Fruit fly (Drosophila melanogaster): ENCODE measurements around the gene CG9921.

CG9921 gene

DNA sequence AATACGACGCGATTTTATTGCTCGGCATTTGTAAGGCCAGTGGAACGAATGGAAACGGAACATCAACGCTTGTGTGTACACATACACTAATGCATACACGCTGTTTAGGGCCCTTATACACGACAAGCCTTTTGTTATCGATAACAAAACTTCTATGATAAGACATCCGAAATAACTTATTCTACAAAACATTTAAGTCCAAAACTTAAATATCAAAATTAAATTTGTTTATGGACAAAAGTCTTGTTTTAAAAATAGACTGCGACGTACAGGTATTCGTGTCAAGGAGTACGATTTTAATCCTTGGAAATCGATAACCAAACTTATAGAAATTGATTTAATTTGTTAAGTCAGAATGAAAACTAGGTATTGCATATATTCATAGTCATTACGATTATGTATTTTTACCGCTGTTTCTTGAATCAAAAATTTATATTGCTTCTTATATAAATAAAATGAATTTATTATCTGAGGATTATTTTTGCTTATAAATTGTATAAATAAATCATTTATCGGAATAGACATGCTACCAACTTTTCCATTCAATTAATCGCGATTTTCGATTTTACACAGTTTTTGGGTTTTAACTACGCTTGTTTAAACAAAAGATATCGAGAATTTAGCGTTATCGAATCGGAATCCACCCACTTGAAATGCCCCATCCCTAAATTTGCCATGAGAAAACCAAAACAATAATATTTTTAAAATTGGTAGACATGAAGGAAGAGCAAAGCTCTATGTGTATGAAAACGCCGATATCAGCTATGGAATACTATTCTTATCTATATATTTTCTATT is 20.1 kb downstream of the CG9921 start, which contains the start of the genes CG9915 and SWIP (continued):
- peak; percentile 30 for TF ChIP-seq BEAF-32 (GFP tag; optimal IDR thresholded peaks at IDR 0.05)
- TF ChIP-seq CG6791 (GFP tag; IDR thresholded peaks at IDR 0.05; ENCODE audit: partially characterized antibody) = peak; percentile 74
- no peak for TF ChIP-seq CG6689 (GFP tag; IDR thresholded peaks at IDR 0.05)
- TF ChIP-seq CG12659 (GFP tag; optimal IDR thresholded peaks at IDR 0.05) = peak; percentile 44
- no peak for TF ChIP-seq Hr78 (GFP tag; optimal IDR thresholded peaks at IDR 0.05)
- TF ChIP-seq CG31441 (GFP tag; IDR thresholded peaks at IDR 0.05) = 0 out of 2 replicates have a peak, but pooled peaks have one; percentile 14
- peak; percentile 19 for TF ChIP-seq CG15514 (GFP tag; optimal IDR thresholded peaks at IDR 0.05)
- TF ChIP-seq CG15479 (GFP tag; optimal IDR thresholded peaks at IDR 0.05) = no peak
- TF ChIP-seq Hr3 (GFP tag; optimal IDR thresholded peaks at IDR 0.05) = no peak
- no peak for TF ChIP-seq CG10147 (GFP tag; optimal IDR thresholded peaks at IDR 0.05)
- no peak for TF ChIP-seq Awh (GFP tag; IDR thresholded peaks at IDR 0.05)
- TF ChIP-seq row (GFP tag; IDR thresholded peaks at IDR 0.05) = peak; percentile 62; the same call in 2 of the 3 replicates
- TF ChIP-seq Max (GFP tag; optimal IDR thresholded peaks at IDR 0.05) = peak; percentile 21
- no peak for TF ChIP-seq ewg (GFP tag; optimal IDR thresholded peaks at IDR 0.05)
- TF ChIP-seq CG8290 (GFP tag; optimal IDR thresholded peaks at IDR 0.05) = peak; percentile 50
- peak in 1 of 2 experiments; percentile 47 for TF ChIP-seq CG8290 (tag; optimal IDR thresholded peaks at IDR 0.05)
- peak; percentile 77 for TF ChIP-seq nerfin-2 (GFP tag; IDR thresholded peaks at IDR 0.05; ENCODE audit: partially characterized antibody)
- no peak for TF ChIP-seq NK7.1 (GFP tag; optimal IDR thresholded peaks at IDR 0.05)
- peak; percentile 41 for TF ChIP-seq CoRest (tag; optimal IDR thresholded peaks at IDR 0.05)
- TF ChIP-seq grn (GFP tag; optimal IDR thresholded peaks at IDR 0.05) = no peak
- TF ChIP-seq CG30431 (GFP tag; optimal IDR thresholded peaks at IDR 0.05) = no peak
- TF ChIP-seq gfzf (GFP tag; optimal IDR thresholded peaks at IDR 0.05) = no peak
- peak; percentile 16 for TF ChIP-seq Nf-YC (tag; optimal IDR thresholded peaks at IDR 0.05)
- TF ChIP-seq cg (GFP tag; optimal IDR thresholded peaks at IDR 0.05) = peak; percentile 66
- no peak for TF ChIP-seq CG6683 (GFP tag; optimal IDR thresholded peaks at IDR 0.05)
- TF ChIP-seq tap (tag; optimal IDR thresholded peaks at IDR 0.05) = no peak
- TF ChIP-seq CG10321 (GFP tag; IDR thresholded peaks at IDR 0.05) = no peak
- peak; percentile 33 for TF ChIP-seq CG8924 (tag; optimal IDR thresholded peaks at IDR 0.05)
- peak; percentile 24; the same call in 1 of the 2 replicates for TF ChIP-seq CG3847 (GFP tag; IDR thresholded peaks at IDR 0.05)
- peak; percentile 50; the same call in 1 of the 2 replicates for TF ChIP-seq Rfx (GFP tag; IDR thresholded peaks at IDR 0.05)
- TF ChIP-seq esg (GFP tag; conservative IDR thresholded peaks at IDR 0.05) = no peak
- TF ChIP-seq CG6272 (GFP tag; IDR thresholded peaks at IDR 0.05) = no peak
- no peak for TF ChIP-seq CG11247 (GFP tag; IDR thresholded peaks at IDR 0.05)
- no peak for TF ChIP-seq fd3F (GFP tag; optimal IDR thresholded peaks at IDR 0.05)
- no peak for TF ChIP-seq CG4328 (GFP tag; optimal IDR thresholded peaks at IDR 0.05)
- peak; percentile 15 for TF ChIP-seq CG7786 (GFP tag; optimal IDR thresholded peaks at IDR 0.05)
- no peak for TF ChIP-seq Adf1 (GFP tag; IDR thresholded peaks at IDR 0.05)
- peak; percentile 53 for TF ChIP-seq Sry-δ (GFP tag; optimal IDR thresholded peaks at IDR 0.05)
- TF ChIP-seq YL-1 (GFP tag; optimal IDR thresholded peaks at IDR 0.05) = peak; percentile 1
- peak; percentile 79; the same call in 2 of the 3 replicates for TF ChIP-seq Opbp (GFP tag; IDR thresholded peaks at IDR 0.05; ENCODE audit: partially characterized antibody)
- peak; percentile 84 for TF ChIP-seq CG7963 (GFP tag; IDR thresholded peaks at IDR 0.05; ENCODE audit: partially characterized antibody)
- TF ChIP-seq Dref (GFP tag; IDR thresholded peaks at IDR 0.05) = peak; percentile 68
- no peak for TF ChIP-seq zfh1 (GFP tag; IDR thresholded peaks at IDR 0.05)
- TF ChIP-seq CG13775 (GFP tag; optimal IDR thresholded peaks at IDR 0.05) = peak; percentile 39
- peak; percentile 69 for TF ChIP-seq CG1024 (GFP tag; IDR thresholded peaks at IDR 0.05)
- no peak for TF ChIP-seq caup (GFP tag; optimal IDR thresholded peaks at IDR 0.05; ENCODE audit: severe bottlenecking)
- peak; percentile 27; the same call in 1 of the 2 replicates for TF ChIP-seq MBD-R2 (GFP tag; IDR thresholded peaks at IDR 0.05)
- TF ChIP-seq dan (GFP tag; IDR thresholded peaks at IDR 0.05) = no peak
